Fruit fly (Drosophila melanogaster) S2 (cell line): Measurements from ENCODE around the gene Rcd-1.

Experiments
- CG8478 ChIP-seq: fragments of >200 bp; optimal IDR thresholded peaks from 2 replicates; lab custom pipeline; 2018
- CTCF ChIP-seq, 2 experiments: fragments of >200 bp; optimal IDR thresholded peaks; 2 replicates each; lab custom pipeline; 2018

DNA sequence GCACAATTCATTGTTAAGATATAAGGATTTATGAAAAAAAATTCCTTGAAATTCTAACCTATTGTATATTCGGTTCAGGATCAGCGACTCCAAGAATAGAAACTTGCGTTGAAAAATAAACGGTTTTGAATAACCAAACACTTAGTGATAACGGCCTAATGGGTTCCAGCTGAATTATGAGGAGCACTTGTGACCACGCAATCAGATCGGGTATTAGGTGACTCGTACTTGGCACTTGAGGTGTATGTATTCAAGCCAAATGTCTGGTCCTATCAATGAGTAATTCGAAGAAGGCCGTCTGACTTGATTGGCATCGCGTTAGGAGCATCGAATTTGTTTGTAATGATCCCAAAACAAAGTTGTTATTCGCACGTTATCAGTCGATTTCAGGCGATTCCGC, 48.0 kb upstream of the Rcd-1 start:
- TF ChIP-seq CG8478 (no peak), CTCF (optimal IDR thresholded peaks at IDR 0.05; lab: Kevin White, UChicago) (no peak)
